Fruit fly (Drosophila melanogaster) whole organism, embryonic: ENCODE measurements around the gene Tim9b.

Source experiments
- Antp ChIP-seq: fragments of 200-800 bp; sonication (Bioruptor generic); optimal IDR thresholded peaks from 3 replicates; lab custom pipeline; 2016; ENCODE audit warnings: missing biosample characterization, missing genetic modification characterization
- Asciz ChIP-seq: fragments of 200-800 bp; sonication (Bioruptor generic); optimal IDR thresholded peaks from 2 replicates; lab custom pipeline; 2017; ENCODE audit warnings: missing biosample characterization, mild to moderate bottlenecking, missing genetic modification characterization, missing genetic modification reagents
- CG10654 ChIP-seq: fragments of 200-800 bp; sonication (Bioruptor generic); optimal IDR thresholded peaks from 2 replicates; lab custom pipeline; 2016; ENCODE audit warnings: missing biosample characterization, missing genetic modification characterization
- CG10959 ChIP-seq: fragments of 200-800 bp; sonication (Bioruptor generic); IDR thresholded peaks from 2 replicates; pipeline ENCODE4 v1.3.6; 2022; ENCODE audit warnings: missing biosample characterization, missing genetic modification characterization
- CG11398 ChIP-seq: fragments of 200-800 bp; sonication (Bioruptor generic); optimal IDR thresholded peaks from 2 replicates; lab custom pipeline; 2016; ENCODE audit warnings: missing biosample characterization, missing genetic modification characterization
- CG11723 ChIP-seq: fragments of 200-800 bp; sonication (Bioruptor generic); optimal IDR thresholded peaks from 2 replicates; lab custom pipeline; 2017; ENCODE audit warnings: missing biosample characterization, mild to moderate bottlenecking, missing genetic modification characterization
- CG1233 ChIP-seq: fragments of 200-800 bp; sonication (Bioruptor generic); optimal IDR thresholded peaks from 4 replicates; lab custom pipeline; 2018; ENCODE audit warnings: missing biosample characterization, mild to moderate bottlenecking, missing genetic modification characterization
- CG13296 ChIP-seq: fragments of 200-800 bp; sonication (Bioruptor generic); optimal IDR thresholded peaks from 3 replicates; lab custom pipeline; 2018; ENCODE audit warnings: missing biosample characterization, mild to moderate bottlenecking, missing genetic modification characterization
- CG17186 ChIP-seq: fragments of 200-800 bp; sonication (Bioruptor generic); optimal IDR thresholded peaks from 3 replicates; lab custom pipeline; 2017; ENCODE audit warnings: missing biosample characterization, missing genetic modification reagents, missing genetic modification characterization
- CG17359 ChIP-seq: fragments of 200-800 bp; sonication (Bioruptor generic); optimal IDR thresholded peaks from 3 replicates; lab custom pipeline; 2018; ENCODE audit warnings: missing biosample characterization, mild to moderate bottlenecking, missing genetic modification characterization, moderate library complexity
- CG17385 ChIP-seq: fragments of 200-800 bp; sonication (Bioruptor generic); optimal IDR thresholded peaks from 3 replicates; lab custom pipeline; 2018; ENCODE audit warnings: missing biosample characterization, mild to moderate bottlenecking, missing genetic modification characterization
- CG17568 ChIP-seq: fragments of 200-800 bp; sonication (Bioruptor generic); optimal IDR thresholded peaks from 2 replicates; lab custom pipeline; 2018; ENCODE audit warnings: missing biosample characterization, mild to moderate bottlenecking, missing genetic modification characterization, moderate library complexity
- CG17612 ChIP-seq: fragments of 200-800 bp; sonication (Bioruptor generic); IDR thresholded peaks from 2 replicates; pipeline ENCODE4 v1.3.6; 2022; ENCODE audit warnings: missing biosample characterization, missing genetic modification characterization
- CG2678 ChIP-seq: fragments of 200-800 bp; sonication (Bioruptor generic); optimal IDR thresholded peaks from 3 replicates; lab custom pipeline; 2019; ENCODE audit warnings: missing biosample characterization, mild to moderate bottlenecking, missing genetic modification characterization, moderate library complexity
- CG30403 ChIP-seq: fragments of 200-800 bp; sonication (Bioruptor generic); optimal IDR thresholded peaks from 3 replicates; lab custom pipeline; 2016; ENCODE audit warnings: missing biosample characterization, missing genetic modification characterization
- CG31224 ChIP-seq: fragments of 200-800 bp; sonication (Bioruptor generic); IDR thresholded peaks from 2 replicates; pipeline ENCODE4 v1.3.6; 2022; ENCODE audit warnings: missing biosample characterization, missing genetic modification characterization
- CG33213 ChIP-seq: fragments of 200-800 bp; sonication (Bioruptor generic); optimal IDR thresholded peaks from 3 replicates; lab custom pipeline; 2016; ENCODE audit warnings: missing biosample characterization, missing genetic modification characterization
- CG6765 ChIP-seq: fragments of 200-800 bp; sonication (Bioruptor generic); optimal IDR thresholded peaks from 3 replicates; lab custom pipeline; 2017; ENCODE audit warnings: missing biosample characterization, mild to moderate bottlenecking, missing genetic modification characterization
- CG8281 ChIP-seq: fragments of 200-800 bp; sonication (Bioruptor generic); optimal IDR thresholded peaks from 2 replicates; lab custom pipeline; 2018; ENCODE audit warnings: missing biosample characterization, mild to moderate bottlenecking, missing genetic modification characterization, moderate library complexity
- CG8290 ChIP-seq, 3 experiments: fragments of 200-800 bp; sonication (Bioruptor generic); optimal IDR thresholded peaks; 2 replicates each; lab custom pipeline; 2016 to 2019; ENCODE audit warnings: missing biosample characterization in 3 of 3, missing genetic modification characterization in 3 of 3, mild to moderate bottlenecking in 2 of 3, moderate library complexity in 1 of 3
- CoRest ChIP-seq: fragments of 200-800 bp; sonication (Bioruptor generic); optimal IDR thresholded peaks from 3 replicates; lab custom pipeline; 2018; ENCODE audit warnings: missing biosample characterization, mild to moderate bottlenecking, missing genetic modification characterization, moderate library complexity
- D19B ChIP-seq: fragments of 200-800 bp; sonication (Bioruptor generic); optimal IDR thresholded peaks from 2 replicates; lab custom pipeline; 2017; ENCODE audit warnings: missing biosample characterization, mild to moderate bottlenecking, missing genetic modification characterization
- Dref ChIP-seq: fragments of 200-800 bp; sonication (Bioruptor generic); IDR thresholded peaks from 2 replicates; pipeline ENCODE4 v1.3.6; 2022; ENCODE audit warnings: missing biosample characterization, missing genetic modification characterization
- Elba2 ChIP-seq: fragments of 200-800 bp; sonication (Bioruptor generic); optimal IDR thresholded peaks from 3 replicates; lab custom pipeline; 2016; ENCODE audit warnings: missing biosample characterization, missing genetic modification characterization
- Ets97D ChIP-seq: fragments of 200-800 bp; sonication (Bioruptor generic); optimal IDR thresholded peaks from 3 replicates; lab custom pipeline; 2016; ENCODE audit warnings: missing biosample characterization, missing genetic modification characterization
- Fer1 ChIP-seq: fragments of 200-800 bp; sonication (Bioruptor generic); optimal IDR thresholded peaks from 2 replicates; lab custom pipeline; 2017; ENCODE audit warnings: missing biosample characterization, mild to moderate bottlenecking, missing genetic modification characterization
- Hand ChIP-seq: fragments of 200-800 bp; sonication (Bioruptor generic); optimal IDR thresholded peaks from 2 replicates; lab custom pipeline; 2017; ENCODE audit warnings: mild to moderate bottlenecking, missing biosample characterization, missing genetic modification reagents, missing genetic modification characterization
- Hmr ChIP-seq: fragments of 200-800 bp; sonication (Bioruptor generic); optimal IDR thresholded peaks from 3 replicates; lab custom pipeline; 2017; ENCODE audit warnings: mild to moderate bottlenecking, missing biosample characterization, missing genetic modification reagents, missing genetic modification characterization
- Hr3 ChIP-seq: fragments of 200-800 bp; sonication (Bioruptor generic); optimal IDR thresholded peaks from 3 replicates; lab custom pipeline; 2016; ENCODE audit warnings: missing biosample characterization, missing genetic modification characterization
- Lhr ChIP-seq: fragments of 200-800 bp; sonication (Bioruptor generic); optimal IDR thresholded peaks from 3 replicates; lab custom pipeline; 2017; ENCODE audit warnings: mild to moderate bottlenecking, missing biosample characterization, missing genetic modification reagents, missing genetic modification characterization
- Mes4 ChIP-seq: fragments of 200-800 bp; sonication (Bioruptor generic); optimal IDR thresholded peaks from 2 replicates; lab custom pipeline; 2016; ENCODE audit warnings: missing biosample characterization, missing genetic modification characterization
- NK7.1 ChIP-seq: fragments of 200-800 bp; sonication (Bioruptor generic); optimal IDR thresholded peaks from 3 replicates; lab custom pipeline; 2016; ENCODE audit warnings: missing biosample characterization, missing genetic modification characterization
- Rfx ChIP-seq: fragments of 200-800 bp; sonication (Bioruptor generic); IDR thresholded peaks from 2 replicates; pipeline ENCODE4 v1.3.6; 2022; ENCODE audit warnings: missing biosample characterization, missing genetic modification characterization
- Six4 ChIP-seq: fragments of 200-800 bp; sonication (Bioruptor generic); optimal IDR thresholded peaks from 2 replicates; lab custom pipeline; 2016; ENCODE audit warnings: missing biosample characterization, missing genetic modification characterization
- Ssrp ChIP-seq: fragments of 200-800 bp; sonication (Bioruptor generic); optimal IDR thresholded peaks from 2 replicates; lab custom pipeline; 2018; ENCODE audit warnings: missing biosample characterization, mild to moderate bottlenecking, missing genetic modification characterization, moderate library complexity
- Trl ChIP-seq, 3 experiments: fragments of >200 bp in 2 of 3; fragments of 200-800 bp in 1 of 3; sonication (Bioruptor generic) in 1 of 3; optimal IDR thresholded peaks; 2 replicates in 1 of 3; 3 replicates in 2 of 3; lab custom pipeline; 2016 to 2017; ENCODE audit warnings: missing biosample characterization in 1 of 3, missing genetic modification characterization in 1 of 3
- ac ChIP-seq: fragments of 200-800 bp; sonication (Bioruptor generic); optimal IDR thresholded peaks from 3 replicates; lab custom pipeline; 2017; ENCODE audit warnings: missing biosample characterization, mild to moderate bottlenecking, missing genetic modification characterization
- bowl ChIP-seq: fragments of 200-800 bp; sonication (Bioruptor generic); IDR thresholded peaks from 2 replicates; pipeline ENCODE4 v1.3.6; 2022; ENCODE audit warnings: missing biosample characterization, missing genetic modification characterization
- cg ChIP-seq: fragments of 200-800 bp; sonication (Bioruptor generic); optimal IDR thresholded peaks from 3 replicates; lab custom pipeline; 2019; ENCODE audit warnings: missing biosample characterization, mild to moderate bottlenecking, missing genetic modification characterization, moderate library complexity
- dm ChIP-seq: fragments of 200-800 bp; sonication (Bioruptor generic); optimal IDR thresholded peaks from 3 replicates; lab custom pipeline; 2016; ENCODE audit warnings: missing biosample characterization, missing genetic modification characterization
- esg ChIP-seq: fragments of 200-800 bp; sonication (Bioruptor generic); conservative IDR thresholded peaks from 2 replicates; pipeline ENCODE4 v1.3.6; 2022; ENCODE audit warnings: missing biosample characterization, missing genetic modification characterization
- peb ChIP-seq: fragments of 200-800 bp; sonication (Bioruptor generic); IDR thresholded peaks from 2 replicates; pipeline ENCODE4 v1.3.6; 2022; ENCODE audit warnings: missing biosample characterization, missing genetic modification characterization
- pho ChIP-seq: fragments of 200-800 bp; sonication (Bioruptor generic); optimal IDR thresholded peaks from 2 replicates; lab custom pipeline; 2016; ENCODE audit warnings: missing biosample characterization, missing genetic modification characterization
- run ChIP-seq: fragments of 200-800 bp; sonication (Bioruptor generic); optimal IDR thresholded peaks from 3 replicates; lab custom pipeline; 2018; ENCODE audit warnings: missing biosample characterization, mild to moderate bottlenecking, missing genetic modification characterization
- so ChIP-seq: fragments of 200-800 bp; sonication (Bioruptor generic); IDR thresholded peaks from 3 replicates; pipeline ENCODE4 v1.3.6; 2022; ENCODE audit warnings: missing biosample characterization, missing genetic modification characterization
- sob ChIP-seq: fragments of 200-800 bp; sonication (Bioruptor generic); IDR thresholded peaks from 2 replicates; pipeline ENCODE4 v1.3.6; 2022; ENCODE audit warnings: missing biosample characterization, missing genetic modification characterization
- stwl ChIP-seq: fragments of 200-800 bp; sonication (Bioruptor generic); optimal IDR thresholded peaks from 3 replicates; lab custom pipeline; 2018; ENCODE audit warnings: missing biosample characterization, mild to moderate bottlenecking, missing genetic modification characterization, moderate library complexity
- tx ChIP-seq: fragments of 200-800 bp; sonication (Bioruptor generic); optimal IDR thresholded peaks from 2 replicates; lab custom pipeline; 2016; ENCODE audit warnings: missing biosample characterization, missing genetic modification characterization
- vfl ChIP-seq: fragments of 200-800 bp; sonication (Bioruptor generic); optimal IDR thresholded peaks from 2 replicates; lab custom pipeline; 2016; ENCODE audit warnings: missing biosample characterization, missing genetic modification characterization
- wdn ChIP-seq: fragments of 200-800 bp; sonication (Bioruptor generic); IDR thresholded peaks from 2 replicates; pipeline ENCODE4 v1.3.6; 2022; ENCODE audit warnings: missing biosample characterization, missing genetic modification characterization

The Tim9b gene

DNA sequence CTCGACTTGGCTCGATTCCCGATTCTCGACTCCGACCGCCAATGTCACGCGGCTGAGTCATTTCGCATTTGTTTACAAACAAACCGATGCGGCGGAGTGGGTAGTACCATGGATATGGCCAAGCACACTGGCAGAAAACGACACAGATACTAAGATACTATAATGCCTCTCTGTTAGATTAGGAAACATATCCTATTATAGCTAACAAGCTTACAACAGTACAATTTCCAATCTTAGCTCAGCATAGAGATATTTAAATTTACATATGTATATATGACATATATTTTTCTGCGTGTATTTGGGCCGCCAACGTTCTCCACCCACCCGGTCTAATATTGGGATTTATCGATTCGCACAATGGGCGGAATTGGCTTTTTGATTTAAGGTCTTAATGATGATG lies 14.4 kb downstream of the Tim9b start (continued):
- no peak for TF ChIP-seq dm (GFP tag; lab: Kevin White, UChicago)
- peak; percentile 20 for TF ChIP-seq Ets97D (GFP tag; lab: Kevin White, UChicago)
- TF ChIP-seq CG17612 (GFP tag; lab: Robert Waterston, UW), result no peak
- TF ChIP-seq run (tag; lab: Kevin White, UChicago), result peak; percentile 34
- TF ChIP-seq Trl (optimal IDR thresholded peaks at IDR 0.05; lab: Kevin White, UChicago), result no peak
- TF ChIP-seq Trl (GFP tag; optimal IDR thresholded peaks at IDR 0.05; lab: Kevin White, UChicago), result peak; percentile 54
- TF ChIP-seq CG17568 (GFP tag; lab: Kevin White, UChicago), result peak; percentile 18
- TF ChIP-seq wdn (GFP tag; lab: Robert Waterston, UW), result peak; percentile 67
- TF ChIP-seq CG8290 (GFP tag; optimal IDR thresholded peaks at IDR 0.05; lab: Kevin White, UChicago), result peak; percentile 25
- TF ChIP-seq CG8290 (tag; optimal IDR thresholded peaks at IDR 0.05; lab: Kevin White, UChicago), result peak in 1 of 2 experiments; percentile 84
- no peak for TF ChIP-seq Mes4 (GFP tag; lab: Kevin White, UChicago)
- TF ChIP-seq peb (GFP tag; lab: Robert Waterston, UW), result peak; percentile 40; the same call in 1 of the 2 replicates
- peak; percentile 52 for TF ChIP-seq Asciz (GFP tag; lab: Kevin White, UChicago)
- TF ChIP-seq Antp (GFP tag; lab: Kevin White, UChicago), result peak; percentile 32
- TF ChIP-seq CG11398 (GFP tag; lab: Kevin White, UChicago), result no peak
- peak; percentile 73 for TF ChIP-seq CG10959
- TF ChIP-seq Six4, result peak; percentile 62
- no peak for TF ChIP-seq stwl (tag; lab: Kevin White, UChicago)
- peak; percentile 77 for TF ChIP-seq Fer1 (GFP tag; lab: Kevin White, UChicago)
- TF ChIP-seq CG33213 (GFP tag; lab: Kevin White, UChicago), result no peak
- peak; percentile 64 for TF ChIP-seq CG13296
- peak; percentile 74 for TF ChIP-seq esg (GFP tag; lab: Robert Waterston, UW)
- TF ChIP-seq Rfx (GFP tag; lab: Robert Waterston, UW), result peak; percentile 93
- TF ChIP-seq bowl (GFP tag; lab: Robert Waterston, UW), result 0 out of 2 replicates have a peak, but pooled peaks have one; percentile 24
- no peak for TF ChIP-seq NK7.1 (GFP tag; lab: Kevin White, UChicago)
- TF ChIP-seq tx (GFP tag; lab: Kevin White, UChicago), result peak; percentile 20
- TF ChIP-seq Hmr (GFP tag; lab: Kevin White, UChicago), result peak; percentile 83
- TF ChIP-seq Hr3 (GFP tag; lab: Kevin White, UChicago), result peak; percentile 64
- peak; percentile 60 for TF ChIP-seq CG10654 (GFP tag; lab: Kevin White, UChicago)
- TF ChIP-seq sob (GFP tag; lab: Robert Waterston, UW), result peak; percentile 84
- TF ChIP-seq CG17186 (GFP tag; lab: Kevin White, UChicago), result no peak
- TF ChIP-seq Hand (GFP tag; lab: Kevin White, UChicago), result peak; percentile 59
- TF ChIP-seq CG2678 (tag; lab: Kevin White, UChicago), result peak; percentile 82
- TF ChIP-seq pho (GFP tag; lab: Kevin White, UChicago), result peak; percentile 48
- TF ChIP-seq CG17359 (tag; lab: Kevin White, UChicago), result peak; percentile 81
- TF ChIP-seq Elba2 (GFP tag; lab: Kevin White, UChicago), result no peak
- TF ChIP-seq so, result peak; percentile 83
- no peak for TF ChIP-seq ac
- TF ChIP-seq CG31224 (GFP tag; lab: Robert Waterston, UW), result peak; percentile 83
- TF ChIP-seq CG1233 (GFP tag; lab: Kevin White, UChicago), result peak; percentile 52
- peak; percentile 62 for TF ChIP-seq CG11723
- peak; percentile 70 for TF ChIP-seq CoRest
- TF ChIP-seq CG8281 (tag; lab: Kevin White, UChicago), result peak; percentile 56
- TF ChIP-seq Dref (GFP tag; lab: Robert Waterston, UW), result 0 out of 2 replicates have a peak, but pooled peaks have one; percentile 26
- TF ChIP-seq CG30403 (GFP tag; lab: Kevin White, UChicago), result peak; percentile 74
- peak; percentile 69 for TF ChIP-seq CG17385
- TF ChIP-seq cg (GFP tag; lab: Kevin White, UChicago), result no peak
- TF ChIP-seq CG6765 (GFP tag; lab: Kevin White, UChicago), result peak; percentile 72
- TF ChIP-seq Ssrp (tag; lab: Kevin White, UChicago), result peak; percentile 53
- TF ChIP-seq vfl (GFP tag; lab: Kevin White, UChicago), result peak; percentile 29
- peak; percentile 25 for TF ChIP-seq Lhr (GFP tag; lab: Kevin White, UChicago)
- peak; percentile 43 for TF ChIP-seq D19B
